Fruit fly (Drosophila melanogaster) whole organism, pupa: ENCODE data around the gene CG16904.

Experiments
- CG10348 ChIP-seq: fragments of 200-800 bp; sonication (Bioruptor generic); IDR thresholded peaks from 2 replicates; pipeline ENCODE4 v1.3.6; 2022; ENCODE audit warnings: missing biosample characterization, missing genetic modification characterization
- CG12605 ChIP-seq: fragments of 200-800 bp; sonication (Bioruptor generic); IDR thresholded peaks from 2 replicates; pipeline ENCODE4 v1.3.6; 2022; ENCODE audit warnings: missing biosample characterization, missing genetic modification characterization
- CG13204 ChIP-seq: fragments of 200-800 bp; sonication (Bioruptor generic); optimal IDR thresholded peaks from 2 replicates; lab custom pipeline; 2018; ENCODE audit warnings: missing biosample characterization, mild to moderate bottlenecking, missing genetic modification characterization, moderate library complexity
- CG14655 ChIP-seq: fragments of 200-800 bp; sonication (Bioruptor generic); optimal IDR thresholded peaks from 3 replicates; lab custom pipeline; 2017; ENCODE audit warnings: mild to moderate bottlenecking, missing biosample characterization, missing genetic modification reagents, missing genetic modification characterization
- CG15710 ChIP-seq: fragments of 200-800 bp; sonication (Bioruptor generic); optimal IDR thresholded peaks from 2 replicates; lab custom pipeline; 2018; ENCODE audit warnings: missing biosample characterization, mild to moderate bottlenecking, missing genetic modification characterization, moderate library complexity
- CG17806 ChIP-seq: fragments of 200-800 bp; sonication (Bioruptor generic); optimal IDR thresholded peaks from 2 replicates; lab custom pipeline; 2018; ENCODE audit warnings: missing biosample characterization, mild to moderate bottlenecking, missing genetic modification characterization, moderate library complexity
- CG32121 ChIP-seq: fragments of 200-800 bp; sonication (Bioruptor generic); IDR thresholded peaks from 2 replicates; pipeline ENCODE4 v1.3.6; 2022; ENCODE audit warnings: missing biosample characterization, missing genetic modification characterization
- CG34367 ChIP-seq: fragments of 200-800 bp; sonication (Bioruptor generic); optimal IDR thresholded peaks from 2 replicates; lab custom pipeline; 2018; ENCODE audit warnings: missing biosample characterization, mild to moderate bottlenecking, missing genetic modification characterization
- CG4496 ChIP-seq: fragments of 200-800 bp; sonication (Bioruptor generic); IDR thresholded peaks from 3 replicates; pipeline ENCODE4 v1.3.6; 2022; ENCODE audit warnings: missing biosample characterization, missing genetic modification characterization
- CG8159 ChIP-seq: fragments of 200-800 bp; sonication (Bioruptor generic); optimal IDR thresholded peaks from 3 replicates; lab custom pipeline; 2018; ENCODE audit warnings: missing biosample characterization, mild to moderate bottlenecking, missing genetic modification characterization, moderate library complexity
- CG8301 ChIP-seq: fragments of 200-800 bp; sonication (Bioruptor generic); optimal IDR thresholded peaks from 2 replicates; lab custom pipeline; 2018; ENCODE audit warnings: missing biosample characterization, mild to moderate bottlenecking, missing genetic modification characterization
- CG9948 ChIP-seq: fragments of 200-800 bp; sonication (Bioruptor generic); optimal IDR thresholded peaks from 2 replicates; lab custom pipeline; 2018; ENCODE audit warnings: missing biosample characterization, mild to moderate bottlenecking, missing genetic modification characterization, moderate library complexity
- D1 ChIP-seq: fragments of 200-800 bp; sonication (Bioruptor generic); optimal IDR thresholded peaks from 2 replicates; lab custom pipeline; 2018; ENCODE audit warnings: missing biosample characterization, mild to moderate bottlenecking, missing genetic modification characterization, moderate library complexity
- EcR ChIP-seq: fragments of 200-800 bp; sonication (Bioruptor generic); optimal IDR thresholded peaks from 3 replicates; lab custom pipeline; 2019; ENCODE audit warnings: missing biosample characterization, missing genetic modification characterization, mild to moderate bottlenecking, moderate library complexity, missing genetic modification reagents
- Ets98B ChIP-seq: fragments of 200-800 bp; sonication (Bioruptor generic); IDR thresholded peaks from 2 replicates; pipeline ENCODE4 v1.3.6; 2022; ENCODE audit warnings: missing biosample characterization, missing genetic modification characterization
- Pif1A ChIP-seq: fragments of 200-800 bp; sonication (Bioruptor generic); optimal IDR thresholded peaks from 3 replicates; lab custom pipeline; 2016; ENCODE audit warnings: missing biosample characterization, missing genetic modification characterization
- Pif1B ChIP-seq: fragments of 200-800 bp; sonication (Bioruptor generic); optimal IDR thresholded peaks from 3 replicates; lab custom pipeline; 2016; ENCODE audit warnings: missing biosample characterization, missing genetic modification characterization
- Snoo ChIP-seq: fragments of 200-800 bp; sonication (Bioruptor generic); optimal IDR thresholded peaks from 3 replicates; lab custom pipeline; 2017; ENCODE audit warnings: missing biosample characterization, mild to moderate bottlenecking, missing genetic modification characterization, inconsistent platforms
- fd96Ca ChIP-seq: fragments of 200-800 bp; sonication (Bioruptor generic); IDR thresholded peaks from 3 replicates; pipeline ENCODE4 v1.3.6; 2022; ENCODE audit warnings: missing biosample characterization, missing genetic modification characterization
- gl ChIP-seq: fragments of 200-800 bp; sonication (Bioruptor generic); optimal IDR thresholded peaks from 2 replicates; lab custom pipeline; 2018; ENCODE audit warnings: missing biosample characterization, mild to moderate bottlenecking, missing genetic modification characterization
- rn ChIP-seq: fragments of 200-800 bp; sonication (Bioruptor generic); IDR thresholded peaks from 2 replicates; pipeline ENCODE4 v1.3.6; 2022; ENCODE audit warnings: missing biosample characterization, missing genetic modification characterization

The CG16904 gene

DNA sequence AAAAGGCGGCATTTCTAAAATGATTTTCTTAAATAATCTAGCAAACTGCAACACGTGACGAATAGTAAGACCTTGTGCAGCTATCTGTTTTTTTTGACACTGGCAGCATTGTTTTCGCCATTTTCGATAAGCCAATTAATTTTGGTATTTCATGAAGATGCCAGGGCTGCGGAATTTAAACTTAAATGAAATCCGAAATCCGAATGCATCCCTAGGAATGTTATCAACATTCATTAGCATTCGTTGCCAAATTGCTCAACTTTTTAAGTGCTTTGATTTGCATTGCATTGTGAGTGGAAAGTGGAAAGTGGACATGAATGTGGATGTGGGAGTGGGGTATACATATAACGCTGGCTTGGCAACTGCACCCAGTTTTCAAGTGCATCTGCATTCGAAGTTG, 4.3 kb upstream of the CG16904 start, which contains the start of gene CG42857:
TSS of gene CG42857 (minus strand) at position 101 of the 400 bp plus-strand sequence.
- TF ChIP-seq CG12605 (GFP tag; lab: Robert Waterston, UW) (no peak), Ets98B (GFP tag; lab: Robert Waterston, UW) (no peak), fd96Ca (no peak), CG10348 (GFP tag; lab: Robert Waterston, UW) (no peak), CG8159 (tag; lab: Kevin White, UChicago) (no peak), CG17806 (tag; lab: Kevin White, UChicago) (no peak), CG15710 (tag; lab: Kevin White, UChicago) (no peak), Pif1B (no peak), gl (no peak), Pif1A (GFP tag; lab: Kevin White, UChicago) (no peak), rn (GFP tag; lab: Robert Waterston, UW) (no peak), D1 (tag; lab: Kevin White, UChicago) (no peak), CG13204 (GFP tag; lab: Kevin White, UChicago) (no peak), EcR (GFP tag; lab: Kevin White, UChicago) (no peak), CG34367 (tag; lab: Kevin White, UChicago) (no peak), CG14655 (GFP tag; lab: Kevin White, UChicago) (no peak), CG32121 (GFP tag; lab: Robert Waterston, UW) (no peak), CG8301 (tag; lab: Kevin White, UChicago) (no peak), CG9948 (no peak)

DNA sequence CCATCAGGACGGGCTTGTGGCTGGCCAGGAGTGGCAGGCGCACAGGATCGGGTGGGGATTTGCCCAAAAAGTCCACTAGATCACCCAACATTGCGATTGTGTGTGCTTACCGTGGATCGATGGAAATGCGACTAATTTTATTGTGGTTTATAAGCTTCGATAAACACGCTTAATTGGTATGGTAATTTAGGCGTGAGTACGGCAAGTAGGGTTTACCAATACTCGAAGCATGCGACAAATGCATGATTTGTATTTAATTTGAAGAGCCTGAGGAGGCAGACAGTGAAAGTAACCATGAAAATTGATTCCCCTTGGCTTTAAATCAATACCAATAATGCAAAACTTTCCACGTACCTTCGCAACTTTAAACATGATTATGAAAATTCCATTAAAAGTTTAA, 3.0 kb upstream of the CG16904 start, which contains the start of gene CG9458:
TSS of gene CG9458 (minus strand) at position 101 of the 400 bp plus-strand sequence.
- TF ChIP-seq CG12605 (GFP tag; lab: Robert Waterston, UW), result no peak
- no peak for TF ChIP-seq EcR (GFP tag; lab: Kevin White, UChicago)
- TF ChIP-seq rn (GFP tag; lab: Robert Waterston, UW), result no peak
- TF ChIP-seq CG10348 (GFP tag; lab: Robert Waterston, UW), result no peak
- TF ChIP-seq fd96Ca, result no peak
- TF ChIP-seq CG15710 (tag; lab: Kevin White, UChicago), result no peak
- no peak for TF ChIP-seq CG8301 (tag; lab: Kevin White, UChicago)
- TF ChIP-seq Snoo (tag; lab: Kevin White, UChicago), result no peak
- TF ChIP-seq CG8159 (tag; lab: Kevin White, UChicago), result no peak
- no peak for TF ChIP-seq Pif1A (GFP tag; lab: Kevin White, UChicago)
- no peak for TF ChIP-seq CG4496
- TF ChIP-seq D1 (tag; lab: Kevin White, UChicago), result no peak
- no peak for TF ChIP-seq CG32121 (GFP tag; lab: Robert Waterston, UW)
- TF ChIP-seq CG13204 (GFP tag; lab: Kevin White, UChicago), result no peak
- no peak for TF ChIP-seq gl
- no peak for TF ChIP-seq CG17806 (tag; lab: Kevin White, UChicago)
- no peak for TF ChIP-seq CG14655 (GFP tag; lab: Kevin White, UChicago)
- TF ChIP-seq Ets98B (GFP tag; lab: Robert Waterston, UW), result no peak
- no peak for TF ChIP-seq CG34367 (tag; lab: Kevin White, UChicago)
- TF ChIP-seq, all 21 proteins: peak for 0

DNA sequence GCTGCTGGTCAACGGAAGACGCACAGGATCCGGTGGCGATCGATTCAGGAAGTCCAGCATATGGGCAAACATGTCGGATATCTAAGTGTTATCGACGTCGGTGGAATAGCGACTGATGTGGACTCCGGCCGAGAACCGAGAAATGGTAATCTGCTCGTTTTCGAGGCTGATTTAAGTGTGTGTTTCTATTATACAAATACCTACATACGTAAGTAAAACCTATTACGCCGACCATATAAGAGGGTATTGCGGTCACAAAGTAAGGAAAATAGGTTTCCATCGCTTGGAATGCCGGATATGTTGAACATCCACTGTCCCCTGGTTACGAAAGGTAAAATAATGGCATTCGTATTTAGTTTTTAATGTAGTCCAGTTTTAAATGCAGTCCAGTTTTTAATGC, 1.5 kb upstream of the CG16904 start, which contains the start of gene CG9459:
TSS of gene CG9459 (minus strand) at position 101 of the 400 bp plus-strand sequence.
- no peak for TF ChIP-seq CG12605 (GFP tag; lab: Robert Waterston, UW)
- TF ChIP-seq CG10348 (GFP tag; lab: Robert Waterston, UW), result no peak
- no peak for TF ChIP-seq CG13204 (GFP tag; lab: Kevin White, UChicago)
- no peak for TF ChIP-seq gl
- TF ChIP-seq CG17806 (tag; lab: Kevin White, UChicago), result no peak
- no peak for TF ChIP-seq CG9948
- TF ChIP-seq CG32121 (GFP tag; lab: Robert Waterston, UW), result no peak
- no peak for TF ChIP-seq Ets98B (GFP tag; lab: Robert Waterston, UW)
- no peak for TF ChIP-seq Pif1B
- no peak for TF ChIP-seq CG4496

DNA sequence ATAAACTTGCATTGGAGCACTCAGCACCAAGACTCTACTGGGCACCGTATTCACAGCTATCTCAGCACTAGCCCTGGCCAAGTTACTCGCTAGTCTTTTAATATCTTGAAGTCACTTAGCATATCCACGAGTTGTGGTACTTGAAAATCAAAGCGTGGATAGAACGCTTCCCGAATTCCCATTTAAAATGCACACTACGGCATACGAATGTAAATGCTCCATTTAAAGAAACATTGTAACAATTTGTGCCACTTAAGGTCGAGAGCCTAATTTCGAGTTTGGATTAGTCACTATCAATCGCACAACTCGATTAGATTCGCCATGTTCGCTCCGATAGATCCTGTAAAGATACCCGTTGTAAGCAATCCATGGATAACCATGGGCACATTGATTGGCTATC, 2.9 kb downstream of the CG16904 start, which contains the start of gene eloF:
TSS of gene eloF (plus strand) at position 301 of the 400 bp plus-strand sequence.
- TF ChIP-seq D1 (tag; lab: Kevin White, UChicago) (no peak), CG4496 (no peak), Pif1B (no peak), EcR (GFP tag; lab: Kevin White, UChicago) (no peak), CG32121 (GFP tag; lab: Robert Waterston, UW) (no peak)

DNA sequence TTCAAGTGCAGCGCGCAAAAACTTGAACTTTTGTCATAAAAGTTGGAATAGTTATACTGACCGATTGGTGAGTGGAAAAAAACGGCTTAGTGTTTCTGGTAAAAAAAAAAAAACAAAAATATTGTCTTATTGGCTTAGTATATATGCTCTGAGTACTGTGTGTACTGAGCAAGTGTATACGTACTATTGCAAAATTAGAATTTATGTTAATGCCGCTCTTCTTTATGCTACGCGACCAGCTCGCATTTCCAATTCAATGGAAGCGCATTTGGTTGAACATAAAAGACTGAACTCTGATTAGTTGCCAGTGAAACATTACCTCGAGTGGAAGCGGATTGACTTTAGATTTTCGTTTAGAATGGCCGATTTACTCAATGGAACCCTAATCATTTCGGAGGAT, 4.3 kb downstream of the CG16904 start, which contains the start of gene CG8534:
TSS of gene CG8534 (plus strand) at position 301 of the 400 bp plus-strand sequence.
- TF ChIP-seq CG4496 (no peak), Snoo (tag; lab: Kevin White, UChicago) (no peak), CG10348 (GFP tag; lab: Robert Waterston, UW) (no peak), CG17806 (tag; lab: Kevin White, UChicago) (no peak), CG12605 (GFP tag; lab: Robert Waterston, UW) (no peak), CG13204 (GFP tag; lab: Kevin White, UChicago) (no peak), CG14655 (GFP tag; lab: Kevin White, UChicago) (no peak), CG15710 (tag; lab: Kevin White, UChicago) (no peak), fd96Ca (no peak), CG8159 (tag; lab: Kevin White, UChicago) (no peak), rn (GFP tag; lab: Robert Waterston, UW) (no peak), Pif1A (GFP tag; lab: Kevin White, UChicago) (no peak), Ets98B (GFP tag; lab: Robert Waterston, UW) (no peak), D1 (tag; lab: Kevin White, UChicago) (no peak)
- TF ChIP-seq, all 21 proteins: peak for 0
